Fruit fly (Drosophila melanogaster) whole organism, embryonic: ENCODE measurements around the gene faf.

ENCODE experiments used
- Bgb ChIP-seq: fragments of 200-800 bp; sonication (Bioruptor generic); IDR thresholded peaks from 2 replicates; pipeline ENCODE4 v1.3.6; 2022; ENCODE audit warnings: missing biosample characterization, missing genetic modification characterization; ENCODE audit not compliant: partially characterized antibody
- Blimp-1 ChIP-seq: fragments of 200-800 bp; sonication (Bioruptor generic); optimal IDR thresholded peaks from 3 replicates; lab custom pipeline; 2018; ENCODE audit warnings: missing biosample characterization, missing genetic modification characterization, mild to moderate bottlenecking, moderate library complexity, missing genetic modification reagents
- CG10431 ChIP-seq: fragments of 200-800 bp; sonication (Bioruptor generic); optimal IDR thresholded peaks from 3 replicates; lab custom pipeline; 2018; ENCODE audit warnings: missing biosample characterization, mild to moderate bottlenecking, missing genetic modification characterization
- CG10543 ChIP-seq: fragments of 200-800 bp; sonication (Bioruptor generic); optimal IDR thresholded peaks from 3 replicates; lab custom pipeline; 2017; ENCODE audit warnings: missing biosample characterization, mild to moderate bottlenecking, missing genetic modification characterization, moderate library complexity
- CG10654 ChIP-seq: fragments of 200-800 bp; sonication (Bioruptor generic); optimal IDR thresholded peaks from 2 replicates; lab custom pipeline; 2016; ENCODE audit warnings: missing biosample characterization, missing genetic modification characterization
- CG11695 ChIP-seq: fragments of 200-800 bp; sonication (Bioruptor generic); IDR thresholded peaks from 3 replicates; pipeline ENCODE4 v1.3.6; 2022; ENCODE audit warnings: missing biosample characterization, missing genetic modification characterization
- CG11696 ChIP-seq: fragments of 200-800 bp; sonication (Bioruptor generic); IDR thresholded peaks from 2 replicates; pipeline ENCODE4 v1.3.6; 2022; ENCODE audit warnings: missing biosample characterization, missing genetic modification characterization
- CG12219 ChIP-seq: fragments of 200-800 bp; sonication (Bioruptor generic); optimal IDR thresholded peaks from 3 replicates; lab custom pipeline; 2018; ENCODE audit warnings: missing biosample characterization, mild to moderate bottlenecking, missing genetic modification characterization
- CG12942 ChIP-seq: fragments of 200-800 bp; sonication (Bioruptor generic); optimal IDR thresholded peaks from 3 replicates; lab custom pipeline; 2016; ENCODE audit warnings: missing biosample characterization, missing genetic modification characterization
- CG13296 ChIP-seq: fragments of 200-800 bp; sonication (Bioruptor generic); optimal IDR thresholded peaks from 3 replicates; lab custom pipeline; 2018; ENCODE audit warnings: missing biosample characterization, mild to moderate bottlenecking, missing genetic modification characterization
- CG14860 ChIP-seq: fragments of 200-800 bp; sonication (Bioruptor generic); IDR thresholded peaks from 3 replicates; pipeline ENCODE4 v1.3.6; 2022; ENCODE audit warnings: missing biosample characterization, missing genetic modification characterization; ENCODE audit not compliant: partially characterized antibody
- CG14965 ChIP-seq: fragments of 200-800 bp; sonication (Bioruptor generic); optimal IDR thresholded peaks from 2 replicates; lab custom pipeline; 2016; ENCODE audit warnings: missing biosample characterization, missing genetic modification characterization, borderline replicate concordance
- CG15479 ChIP-seq: fragments of 200-800 bp; sonication (Bioruptor generic); optimal IDR thresholded peaks from 3 replicates; lab custom pipeline; 2019; ENCODE audit warnings: missing biosample characterization, mild to moderate bottlenecking, missing genetic modification characterization, moderate library complexity
- CG15514 ChIP-seq: fragments of 200-800 bp; sonication (Bioruptor generic); optimal IDR thresholded peaks from 3 replicates; lab custom pipeline; 2017; ENCODE audit warnings: missing biosample characterization, missing genetic modification characterization, mild to moderate bottlenecking, moderate library complexity, missing genetic modification reagents
- CG17385 ChIP-seq: fragments of 200-800 bp; sonication (Bioruptor generic); optimal IDR thresholded peaks from 3 replicates; lab custom pipeline; 2018; ENCODE audit warnings: missing biosample characterization, mild to moderate bottlenecking, missing genetic modification characterization
- CG17802 ChIP-seq: fragments of 200-800 bp; sonication (Bioruptor generic); optimal IDR thresholded peaks from 2 replicates; lab custom pipeline; 2018; ENCODE audit warnings: missing biosample characterization, mild to moderate bottlenecking, missing genetic modification characterization, moderate library complexity
- CG18599 ChIP-seq: fragments of 200-800 bp; sonication (Bioruptor generic); optimal IDR thresholded peaks from 3 replicates; lab custom pipeline; 2017; ENCODE audit warnings: missing biosample characterization, missing genetic modification characterization, mild to moderate bottlenecking, moderate library complexity, missing genetic modification reagents
- CG2116 ChIP-seq: fragments of 200-800 bp; sonication (Bioruptor generic); optimal IDR thresholded peaks from 3 replicates; lab custom pipeline; 2018; ENCODE audit warnings: missing biosample characterization, mild to moderate bottlenecking, missing genetic modification characterization
- CG2202 ChIP-seq: fragments of 200-800 bp; sonication (Bioruptor generic); optimal IDR thresholded peaks from 2 replicates; lab custom pipeline; 2018; ENCODE audit warnings: missing biosample characterization, mild to moderate bottlenecking, missing genetic modification characterization
- CG4282 ChIP-seq: fragments of 200-800 bp; sonication (Bioruptor generic); optimal IDR thresholded peaks from 2 replicates; lab custom pipeline; 2016; ENCODE audit warnings: missing biosample characterization, missing genetic modification characterization
- CG7271 ChIP-seq: fragments of 200-800 bp; sonication (Bioruptor generic); optimal IDR thresholded peaks from 2 replicates; lab custom pipeline; 2018; ENCODE audit warnings: missing biosample characterization, mild to moderate bottlenecking, missing genetic modification characterization, moderate library complexity
- CG7928 ChIP-seq: fragments of 200-800 bp; sonication (Bioruptor generic); optimal IDR thresholded peaks from 2 replicates; lab custom pipeline; 2017; ENCODE audit warnings: missing biosample characterization, mild to moderate bottlenecking, missing genetic modification characterization
- CG8290 ChIP-seq, 3 experiments: fragments of 200-800 bp; sonication (Bioruptor generic); optimal IDR thresholded peaks; 2 replicates each; lab custom pipeline; 2016 to 2019; ENCODE audit warnings: missing biosample characterization in 3 of 3, missing genetic modification characterization in 3 of 3, mild to moderate bottlenecking in 2 of 3, moderate library complexity in 1 of 3
- CG9609 ChIP-seq: fragments of 200-800 bp; sonication (Bioruptor generic); optimal IDR thresholded peaks from 3 replicates; lab custom pipeline; 2016; ENCODE audit warnings: missing biosample characterization, missing genetic modification characterization
- CG9817 ChIP-seq: fragments of 200-800 bp; sonication (Bioruptor generic); optimal IDR thresholded peaks from 2 replicates; lab custom pipeline; 2018; ENCODE audit warnings: missing biosample characterization, mild to moderate bottlenecking, missing genetic modification characterization, moderate library complexity
- Deaf1 ChIP-seq: fragments of 200-800 bp; optimal IDR thresholded peaks from 3 replicates; lab custom pipeline; 2019; ENCODE audit warnings: missing biosample characterization, mild to moderate bottlenecking, missing genetic modification characterization, moderate library complexity
- Doc2 ChIP-seq: fragments of 200-800 bp; sonication (Bioruptor generic); IDR thresholded peaks from 2 replicates; pipeline ENCODE4 v1.3.6; 2022; ENCODE audit warnings: missing biosample characterization, missing genetic modification characterization
- E2f2 ChIP-seq: fragments of 200-800 bp; sonication (Bioruptor generic); IDR thresholded peaks from 2 replicates; pipeline ENCODE4 v1.3.6; 2022; ENCODE audit warnings: missing biosample characterization, missing genetic modification characterization
- Elba2 ChIP-seq: fragments of 200-800 bp; sonication (Bioruptor generic); optimal IDR thresholded peaks from 3 replicates; lab custom pipeline; 2016; ENCODE audit warnings: missing biosample characterization, missing genetic modification characterization
- Fer3 ChIP-seq: fragments of 200-800 bp; sonication (Bioruptor generic); optimal IDR thresholded peaks from 2 replicates; lab custom pipeline; 2018; ENCODE audit warnings: missing biosample characterization, mild to moderate bottlenecking, missing genetic modification characterization, moderate library complexity
- HmgZ ChIP-seq: fragments of 200-800 bp; sonication (Bioruptor generic); optimal IDR thresholded peaks from 2 replicates; lab custom pipeline; 2018; ENCODE audit warnings: missing biosample characterization, mild to moderate bottlenecking, missing genetic modification characterization
- NFAT ChIP-seq: fragments of 200-800 bp; sonication (Bioruptor generic); IDR thresholded peaks from 2 replicates; pipeline ENCODE4 v1.3.6; 2022; ENCODE audit warnings: missing biosample characterization, missing genetic modification characterization
- Oaz ChIP-seq: fragments of 200-800 bp; sonication (Bioruptor generic); IDR thresholded peaks from 2 replicates; pipeline ENCODE4 v1.3.6; 2022; ENCODE audit warnings: missing biosample characterization, missing genetic modification characterization
- Oli ChIP-seq: fragments of 200-800 bp; sonication (Bioruptor generic); optimal IDR thresholded peaks from 2 replicates; lab custom pipeline; 2018; ENCODE audit warnings: missing biosample characterization, mild to moderate bottlenecking, missing genetic modification characterization, moderate library complexity
- Scr ChIP-seq: fragments of 200-800 bp; sonication (Bioruptor generic); IDR thresholded peaks from 2 replicates; pipeline ENCODE4 v1.3.6; 2022; ENCODE audit warnings: missing biosample characterization, missing genetic modification characterization; ENCODE audit not compliant: partially characterized antibody
- Stat92E ChIP-seq, 3 experiments: fragments of >200 bp in 2 of 3; fragments of 200-800 bp in 1 of 3; sonication (Bioruptor generic) in 1 of 3; optimal IDR thresholded peaks; 2 replicates each; lab custom pipeline; 2017 to 2019; ENCODE audit warnings: missing biosample characterization in 3 of 3, missing genetic modification characterization in 3 of 3, mild to moderate bottlenecking in 1 of 3, moderate library complexity in 1 of 3
- cg ChIP-seq: fragments of 200-800 bp; sonication (Bioruptor generic); optimal IDR thresholded peaks from 3 replicates; lab custom pipeline; 2019; ENCODE audit warnings: missing biosample characterization, mild to moderate bottlenecking, missing genetic modification characterization, moderate library complexity
- ci ChIP-seq: fragments of 200-800 bp; sonication (Bioruptor generic); IDR thresholded peaks from 3 replicates; pipeline ENCODE4 v1.3.6; 2022; ENCODE audit warnings: missing biosample characterization, missing genetic modification characterization
- danr ChIP-seq: fragments of 200-800 bp; sonication (Bioruptor generic); IDR thresholded peaks from 2 replicates; pipeline ENCODE4 v1.3.6; 2022; ENCODE audit warnings: missing biosample characterization, missing genetic modification characterization
- dmrt11E ChIP-seq: fragments of 200-800 bp; sonication (Bioruptor generic); optimal IDR thresholded peaks from 3 replicates; lab custom pipeline; 2018; ENCODE audit warnings: missing biosample characterization, mild to moderate bottlenecking, missing genetic modification characterization, moderate library complexity
- esg ChIP-seq: fragments of 200-800 bp; sonication (Bioruptor generic); conservative IDR thresholded peaks from 2 replicates; pipeline ENCODE4 v1.3.6; 2022; ENCODE audit warnings: missing biosample characterization, missing genetic modification characterization
- maf-S ChIP-seq: fragments of 200-800 bp; sonication (Bioruptor generic); optimal IDR thresholded peaks from 2 replicates; lab custom pipeline; 2016; ENCODE audit warnings: missing biosample characterization, missing genetic modification characterization
- nmo ChIP-seq: fragments of 200-800 bp; sonication (Bioruptor generic); optimal IDR thresholded peaks from 2 replicates; lab custom pipeline; 2018; ENCODE audit warnings: missing biosample characterization, mild to moderate bottlenecking, missing genetic modification characterization, moderate library complexity
- org-1 ChIP-seq: fragments of 200-800 bp; sonication (Bioruptor generic); optimal IDR thresholded peaks from 2 replicates; lab custom pipeline; 2017; ENCODE audit warnings: missing biosample characterization, missing genetic modification characterization
- sd ChIP-seq: fragments of 200-800 bp; sonication (Bioruptor generic); optimal IDR thresholded peaks from 3 replicates; lab custom pipeline; 2018; ENCODE audit warnings: missing biosample characterization, mild to moderate bottlenecking, missing genetic modification characterization, moderate library complexity
- sim ChIP-seq: fragments of 200-800 bp; sonication (Bioruptor generic); IDR thresholded peaks from 2 replicates; pipeline ENCODE4 v1.3.6; 2022; ENCODE audit warnings: missing biosample characterization, missing genetic modification characterization
- slbo ChIP-seq: fragments of 200-800 bp; sonication (Bioruptor generic); IDR thresholded peaks from 2 replicates; pipeline ENCODE4 v1.3.6; 2022; ENCODE audit warnings: missing biosample characterization, missing genetic modification characterization
- twi ChIP-seq: fragments of 200-800 bp; optimal IDR thresholded peaks from 2 replicates; lab custom pipeline; 2019; ENCODE audit warnings: missing biosample characterization, mild to moderate bottlenecking, missing genetic modification characterization, moderate library complexity
- tx ChIP-seq: fragments of 200-800 bp; sonication (Bioruptor generic); optimal IDR thresholded peaks from 2 replicates; lab custom pipeline; 2016; ENCODE audit warnings: missing biosample characterization, missing genetic modification characterization

Gene faf

DNA sequence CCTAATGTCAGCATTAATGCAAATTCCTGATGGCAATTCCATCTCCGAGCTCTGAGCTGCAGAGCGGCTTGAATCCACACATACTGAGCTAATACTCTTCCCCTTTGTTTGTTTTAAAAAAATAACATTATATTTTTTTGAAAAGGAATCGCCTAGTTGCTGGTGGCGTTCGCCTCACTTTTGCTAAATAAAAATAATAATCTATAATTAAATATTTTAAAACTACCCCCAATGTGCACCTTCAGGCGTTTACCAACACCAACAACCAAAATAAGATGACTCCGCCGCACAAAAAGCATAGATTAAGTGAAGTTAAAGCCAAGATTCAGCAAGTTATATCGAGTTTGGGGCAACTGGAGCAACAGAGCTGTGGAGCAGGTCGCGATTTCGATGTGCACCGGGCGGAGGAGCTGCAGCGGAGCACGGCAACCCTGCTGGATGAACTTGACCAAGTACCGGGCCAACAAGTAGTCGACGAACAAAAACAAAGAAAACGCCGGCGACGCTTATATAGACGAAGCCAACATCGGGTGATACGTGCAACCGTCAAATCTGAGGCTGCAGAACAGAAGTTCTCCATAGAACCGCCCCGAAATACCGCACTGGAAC lies 32.7 kb upstream of the faf start, which contains the start of gene CG1896 (continued):
- TF ChIP-seq CG9817: no peak
- no peak for TF ChIP-seq Elba2
- no peak for TF ChIP-seq CG2202 (tag; lab: Kevin White, UChicago)
- TF ChIP-seq CG15514: peak; percentile 48
- TF ChIP-seq cg (GFP tag; lab: Kevin White, UChicago): no peak
- no peak for TF ChIP-seq Oaz (GFP tag; lab: Robert Waterston, UW)
- no peak for TF ChIP-seq Stat92E (GFP tag; optimal IDR thresholded peaks at IDR 0.05; lab: Kevin White, UChicago)
- no peak for TF ChIP-seq maf-S (GFP tag; lab: Kevin White, UChicago)
- TF ChIP-seq CG10543 (GFP tag; lab: Kevin White, UChicago): no peak
- TF ChIP-seq CG9609 (GFP tag; lab: Kevin White, UChicago): no peak
- TF ChIP-seq ci (GFP tag; lab: Robert Waterston, UW): peak; percentile 57; the same call in 1 of the 3 replicates
- no peak for TF ChIP-seq sim (GFP tag; lab: Robert Waterston, UW)
- no peak for TF ChIP-seq NFAT
- peak; percentile 65; the same call in 1 of the 3 replicates for TF ChIP-seq CG11695 (GFP tag; lab: Robert Waterston, UW)
- no peak for TF ChIP-seq tx (GFP tag; lab: Kevin White, UChicago)
- peak; percentile 36 for TF ChIP-seq CG13296
- no peak for TF ChIP-seq CG10431 (GFP tag; lab: Kevin White, UChicago)
- TF ChIP-seq CG2116 (GFP tag; lab: Kevin White, UChicago): peak; percentile 12
- TF ChIP-seq CG12942: no peak
- TF ChIP-seq Fer3 (tag; lab: Kevin White, UChicago): peak; percentile 30
- TF ChIP-seq CG10654 (GFP tag; lab: Kevin White, UChicago): peak; percentile 45
- no peak for TF ChIP-seq danr (GFP tag; lab: Robert Waterston, UW)
- no peak for TF ChIP-seq Bgb
- TF ChIP-seq CG12219 (GFP tag; lab: Kevin White, UChicago): no peak
- no peak for TF ChIP-seq CG11696 (GFP tag; lab: Robert Waterston, UW)
- peak; percentile 50 for TF ChIP-seq CG17385 (GFP tag; lab: Kevin White, UChicago)
- peak; percentile 2 for TF ChIP-seq Deaf1 (tag; lab: Kevin White, UChicago)
- TF ChIP-seq nmo: peak; percentile 38
- TF ChIP-seq CG18599 (GFP tag; lab: Kevin White, UChicago): peak; percentile 62
- TF ChIP-seq CG4282 (GFP tag; lab: Kevin White, UChicago): no peak
- no peak for TF ChIP-seq sd (tag; lab: Kevin White, UChicago)
- TF ChIP-seq CG14860: no peak
- TF ChIP-seq HmgZ (tag; lab: Kevin White, UChicago): peak; percentile 15
- no peak for TF ChIP-seq E2f2 (GFP tag; lab: Robert Waterston, UW)
- TF ChIP-seq slbo (GFP tag; lab: Robert Waterston, UW): peak; percentile 57; the same call in 1 of the 2 replicates
- no peak for TF ChIP-seq Blimp-1 (GFP tag; lab: Kevin White, UChicago)
- TF ChIP-seq CG17802 (tag; lab: Kevin White, UChicago): peak; percentile 12
- no peak for TF ChIP-seq twi (tag; lab: Kevin White, UChicago)
- no peak for TF ChIP-seq CG14965
- TF ChIP-seq CG7271: no peak
- 0 out of 2 replicates have a peak, but pooled peaks have one; percentile 15 for TF ChIP-seq esg (GFP tag; lab: Robert Waterston, UW)
- no peak for TF ChIP-seq Scr
- no peak for TF ChIP-seq CG7928
- TF ChIP-seq CG15479 (GFP tag; lab: Kevin White, UChicago): no peak
- TF ChIP-seq org-1 (GFP tag; lab: Kevin White, UChicago): no peak
- peak; percentile 30 for TF ChIP-seq dmrt11E (tag; lab: Kevin White, UChicago)
- no peak for TF ChIP-seq Doc2 (GFP tag; lab: Robert Waterston, UW)
- peak; percentile 25 for TF ChIP-seq Oli (tag; lab: Kevin White, UChicago)
- no peak for TF ChIP-seq CG8290 (GFP tag; optimal IDR thresholded peaks at IDR 0.05; lab: Kevin White, UChicago)
- no peak for TF ChIP-seq CG8290 (tag; optimal IDR thresholded peaks at IDR 0.05; lab: Kevin White, UChicago)
